Fruit fly (Drosophila melanogaster): ENCODE results near the gene CG4661.

- TF ChIP-seq Myc (optimal IDR thresholded peaks at IDR 0.05) (no peak), Sin3A (optimal IDR thresholded peaks at IDR 0.05) (no peak), ttk (optimal IDR thresholded peaks at IDR 0.05) (no peak), psq (optimal IDR thresholded peaks at IDR 0.05) (no peak), insv (optimal IDR thresholded peaks at IDR 0.05) (no peak), h (optimal IDR thresholded peaks at IDR 0.05) (no peak)
These were observed 29.0 kb upstream of the CG4661 start for dm6 chrX:12886543-12886942.
